Worm (Caenorhabditis elegans): ENCODE results near the gene T09F3.4.

The T09F3.4 gene

DNA sequence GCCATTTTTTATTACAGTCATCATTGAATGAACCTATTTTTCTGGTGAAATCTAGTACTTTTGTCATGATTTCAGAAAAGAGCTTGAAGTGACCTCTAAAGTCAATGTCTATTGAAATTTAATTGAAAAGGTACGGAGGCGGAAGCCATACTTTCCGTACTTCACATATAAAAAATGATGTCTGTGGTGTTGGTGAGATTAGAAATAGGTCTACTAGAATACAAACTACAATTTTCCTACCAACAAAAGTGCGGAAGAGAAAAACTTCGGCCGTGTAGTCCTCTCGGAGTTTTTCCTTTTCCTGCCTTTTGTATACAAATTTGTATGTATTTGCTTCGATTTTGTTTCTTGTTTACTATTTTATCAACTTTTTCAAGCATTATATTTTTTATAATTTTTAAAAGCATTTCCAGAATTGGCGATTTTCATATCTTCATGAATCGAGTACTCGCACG, at the start of gene T09F3.4:
Gene T09F3.4 (plus strand): TSS at position 405 of the 455 bp plus-strand sequence.
- TF ChIP-seq ceh-45 (GFP tag; IDR thresholded peaks at IDR 0.05) (no peak), T23F11.4 (GFP tag; optimal IDR thresholded peaks at IDR 0.05) (no peak), ceh-48 (tag; optimal IDR thresholded peaks at IDR 0.05) (no peak), elt-2 (tag; optimal IDR thresholded peaks at IDR 0.05) (peak; percentile 28), C08G9.2 (tag; optimal IDR thresholded peaks at IDR 0.05) (peak; percentile 80), zip-5 (tag; optimal IDR thresholded peaks at IDR 0.05) (peak; percentile 29), tbx-2 (tag; optimal IDR thresholded peaks at IDR 0.05) (peak; percentile 70), fkh-6 (tag; optimal IDR thresholded peaks at IDR 0.05) (peak; percentile 15), ets-4 (tag; optimal IDR thresholded peaks at IDR 0.05) (peak; percentile 64), ceh-31 (tag; optimal IDR thresholded peaks at IDR 0.05) (peak; percentile 70), tbx-7 (tag; optimal IDR thresholded peaks at IDR 0.05) (peak; percentile 48), ceh-2 (tag; optimal IDR thresholded peaks at IDR 0.05) (peak; percentile 69)

DNA sequence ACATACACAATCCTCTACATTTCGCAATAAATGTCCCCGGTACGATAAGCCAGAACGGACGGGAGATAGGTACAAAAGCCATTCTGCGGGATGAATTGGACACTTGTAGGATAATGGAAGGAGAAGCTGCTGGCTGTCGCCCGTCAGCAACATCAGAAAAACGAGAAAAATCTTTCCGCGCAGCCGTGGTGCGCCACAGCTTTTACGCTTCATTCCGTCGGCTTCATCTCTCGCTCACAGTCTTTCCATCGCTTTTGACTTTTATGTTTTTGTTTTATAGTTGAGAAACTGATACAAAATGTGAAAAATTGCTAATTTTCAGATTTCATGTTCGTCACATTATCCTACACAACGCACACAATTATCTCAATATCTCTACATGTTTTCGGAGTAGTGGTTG, 49.4 kb upstream of the T09F3.4 start, which contains the start of gene C07E3.10:
Gene C07E3.10 (plus strand): TSS at position 301 of the 400 bp plus-strand sequence.
- TF ChIP-seq sox-4 (tag; optimal IDR thresholded peaks at IDR 0.05): no peak
- no peak for TF ChIP-seq ceh-9 (tag; optimal IDR thresholded peaks at IDR 0.05)
- TF ChIP-seq hlh-15 (tag; optimal IDR thresholded peaks at IDR 0.05): no peak
- TF ChIP-seq nhr-11 (tag; optimal IDR thresholded peaks at IDR 0.05): no peak
- no peak for TF ChIP-seq ceh-30 (tag; optimal IDR thresholded peaks at IDR 0.05)
- no peak for TF ChIP-seq ttx-3 (tag; optimal IDR thresholded peaks at IDR 0.05)
- no peak for TF ChIP-seq hlh-30 (tag; optimal IDR thresholded peaks at IDR 0.05; ENCODE audit: insufficient read depth)
- no peak for TF ChIP-seq nhr-232 (tag; optimal IDR thresholded peaks at IDR 0.05)
- TF ChIP-seq dmd-4 (tag; optimal IDR thresholded peaks at IDR 0.05; ENCODE audit: borderline replicate concordance): no peak
- no peak for TF ChIP-seq npax-4 (tag; optimal IDR thresholded peaks at IDR 0.05)

DNA sequence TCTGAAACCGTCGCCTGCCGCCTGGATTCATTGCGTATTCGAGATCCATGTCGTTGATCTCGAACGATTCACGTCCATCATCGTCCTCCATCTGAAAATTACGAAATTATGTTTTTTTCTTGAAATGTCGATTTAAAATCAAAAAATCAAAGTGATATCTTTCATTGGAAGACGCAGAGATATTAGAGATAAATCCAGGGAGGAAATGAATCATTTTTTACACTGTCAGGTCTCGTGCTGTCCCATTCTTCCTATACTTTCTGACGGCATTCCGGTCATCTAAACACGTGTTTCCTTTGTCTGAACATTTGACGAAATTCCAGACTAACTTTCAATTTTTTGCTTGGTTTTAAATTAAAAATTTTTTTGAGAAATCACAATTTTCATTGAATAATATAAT, 45.6 kb upstream of the T09F3.4 start, which contains the start of gene stip-1:
Gene stip-1 (minus strand): TSS at position 98 of the 400 bp plus-strand sequence.
- TF ChIP-seq ceh-18 (tag; optimal IDR thresholded peaks at IDR 0.05): no peak
- no peak for TF ChIP-seq ceh-9 (tag; optimal IDR thresholded peaks at IDR 0.05)
- no peak for TF ChIP-seq K09A11.1 (tag; optimal IDR thresholded peaks at IDR 0.05; ENCODE audit: insufficient read depth)
- TF ChIP-seq hlh-6 (tag; optimal IDR thresholded peaks at IDR 0.05): no peak
- TF ChIP-seq hlh-8 (tag; optimal IDR thresholded peaks at IDR 0.05): no peak
- no peak for TF ChIP-seq ceh-14 (tag; optimal IDR thresholded peaks at IDR 0.05)
- TF ChIP-seq T23F11.4 (GFP tag; optimal IDR thresholded peaks at IDR 0.05): no peak
- TF ChIP-seq unc-42 (tag; optimal IDR thresholded peaks at IDR 0.05): no peak
- no peak for TF ChIP-seq ama-1 (optimal IDR thresholded peaks at IDR 0.05)

DNA sequence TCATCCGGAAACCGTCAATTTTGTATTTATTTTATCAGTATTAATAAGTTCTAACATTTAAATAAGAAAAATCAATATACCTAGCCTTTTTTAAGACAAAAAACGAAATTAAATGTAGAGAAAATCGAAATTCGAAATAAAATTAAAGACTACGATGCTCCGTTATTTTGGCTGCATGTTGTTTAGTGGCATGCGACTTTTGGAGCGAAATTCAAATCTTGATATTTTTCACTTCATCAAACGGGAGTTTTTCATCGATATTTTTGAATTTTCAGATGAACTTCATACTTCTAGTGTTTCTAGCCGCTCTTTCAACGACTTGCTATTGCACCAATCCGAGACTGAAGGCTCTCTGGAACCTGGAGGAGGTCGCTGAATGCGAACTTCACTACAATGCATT, 45.0 kb upstream of the T09F3.4 start, which contains the start of gene C07E3.9:
Gene C07E3.9 (plus strand): TSS at position 270 of the 400 bp plus-strand sequence.
- TF ChIP-seq ceh-31 (tag; optimal IDR thresholded peaks at IDR 0.05) (no peak), unc-42 (tag; optimal IDR thresholded peaks at IDR 0.05) (peak; percentile 66), pha-4 (tag; optimal IDR thresholded peaks at IDR 0.05) (no peak)

DNA sequence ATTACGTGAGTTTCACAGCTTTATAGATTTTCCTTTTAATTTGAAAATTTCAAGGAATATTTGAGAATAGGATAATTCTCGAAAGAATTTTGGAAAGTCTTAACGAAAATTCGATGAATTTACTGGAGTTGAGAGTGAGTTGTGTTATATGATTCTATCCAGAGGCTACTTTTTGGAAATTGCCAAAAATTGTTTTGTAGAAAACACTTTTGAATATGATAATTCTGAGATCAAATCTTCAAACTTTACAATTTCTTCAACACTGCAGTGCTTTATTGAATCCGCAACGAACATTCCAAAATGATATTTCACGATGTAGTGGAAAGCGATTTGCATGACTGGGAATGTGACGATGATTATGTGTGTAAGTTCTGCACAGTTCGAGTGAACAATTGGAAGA, 43.5 kb upstream of the T09F3.4 start, which contains the start of gene C07E3.8:
Gene C07E3.8 (plus strand): TSS at position 301 of the 400 bp plus-strand sequence.
- TF ChIP-seq ets-4 (tag; optimal IDR thresholded peaks at IDR 0.05) (no peak), ceh-14 (tag; optimal IDR thresholded peaks at IDR 0.05) (no peak), fkh-10 (GFP tag; optimal IDR thresholded peaks at IDR 0.05) (no peak), unc-3 (GFP tag; conservative IDR thresholded peaks at IDR 0.05) (no peak), unc-3 (tag; optimal IDR thresholded peaks at IDR 0.05) (no peak), C38D4.7 (GFP tag; optimal IDR thresholded peaks at IDR 0.05) (no peak), ama-1 (optimal IDR thresholded peaks at IDR 0.05) (no peak), nhr-232 (tag; optimal IDR thresholded peaks at IDR 0.05) (no peak), ceh-2 (tag; optimal IDR thresholded peaks at IDR 0.05) (no peak), elt-2 (tag; optimal IDR thresholded peaks at IDR 0.05) (no peak), pqm-1 (tag; optimal IDR thresholded peaks at IDR 0.05) (no peak), eyg-1 (tag; optimal IDR thresholded peaks at IDR 0.05) (no peak), odd-2 (tag; optimal IDR thresholded peaks at IDR 0.05) (no peak), sox-2 (GFP tag; IDR thresholded peaks at IDR 0.05) (no peak), ttx-3 (tag; optimal IDR thresholded peaks at IDR 0.05) (no peak), ceh-30 (tag; optimal IDR thresholded peaks at IDR 0.05) (no peak), ceh-31 (tag; optimal IDR thresholded peaks at IDR 0.05) (no peak)

Data from whole organism, late embryonic.